In the genomic region with DNA sequence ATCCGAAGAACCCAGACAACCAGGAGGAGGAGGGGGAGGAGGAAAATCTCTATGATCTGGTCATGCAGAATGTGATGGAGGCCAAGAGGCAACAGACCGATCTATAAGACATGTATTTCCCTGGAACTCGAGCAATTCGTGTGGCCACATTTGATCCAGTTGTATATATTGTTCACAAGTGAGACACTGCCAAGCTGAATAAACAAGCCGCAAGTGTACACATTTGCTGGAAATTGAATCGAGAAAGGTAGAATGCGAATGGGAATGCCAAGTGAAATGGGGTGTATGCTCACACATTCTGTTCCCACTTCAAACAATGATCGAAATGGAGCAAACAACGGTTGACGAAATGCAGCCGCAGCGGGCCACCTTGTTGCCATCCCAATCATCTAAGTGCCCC, we compare ENCODE assay signal across 4 fruit fly cellular contexts.
A peak's percentile ranks its signal among the peaks of the same experiment; 100 is the strongest.
TF ChIP-seq lines count a peak whose summit lies in the region.

No protein-coding gene starts in this region.

- TF ChIP-seq CTCF in whole organism, embryonic (GFP tag; optimal IDR thresholded peaks at IDR 0.05; lab: Kevin White, UChicago), result no peak

TF ChIP-seq in whole organism, adult, 20 proteins besides CTCF, POLR2A, EP300 and RAD21:
- TF ChIP-seq tj (GFP tag; optimal IDR thresholded peaks at IDR 0.05; lab: Kevin White, UChicago) (no peak), Crg-1 (GFP tag; optimal IDR thresholded peaks at IDR 0.05; lab: Kevin White, UChicago) (peak; percentile 58), CG7101 (tag; optimal IDR thresholded peaks at IDR 0.05; lab: Kevin White, UChicago) (peak; percentile 18), cic (GFP tag; optimal IDR thresholded peaks at IDR 0.05; lab: Kevin White, UChicago) (peak; percentile 13)

TF ChIP-seq in whole organism, embryonic, 481 proteins besides CTCF, POLR2A, EP300 and RAD21 (continues in another document):
- TF ChIP-seq Sox102F (GFP tag; optimal IDR thresholded peaks at IDR 0.05; lab: Kevin White, UChicago) (no peak), CG3995 (GFP tag; optimal IDR thresholded peaks at IDR 0.05; lab: Kevin White, UChicago) (no peak), kay (GFP tag; optimal IDR thresholded peaks at IDR 0.05; lab: Kevin White, UChicago) (no peak), CG3838 (GFP tag; optimal IDR thresholded peaks at IDR 0.05; lab: Kevin White, UChicago) (no peak), CG10654 (GFP tag; optimal IDR thresholded peaks at IDR 0.05; lab: Kevin White, UChicago) (no peak), phol (tag; optimal IDR thresholded peaks at IDR 0.05; lab: Kevin White, UChicago) (no peak), CG4854 (GFP tag; optimal IDR thresholded peaks at IDR 0.05; lab: Kevin White, UChicago) (no peak), Oaz (GFP tag; IDR thresholded peaks at IDR 0.05; lab: Robert Waterston, UW) (no peak), lbe (GFP tag; optimal IDR thresholded peaks at IDR 0.05; lab: Kevin White, UChicago) (peak; percentile 59), CG3407 (GFP tag; optimal IDR thresholded peaks at IDR 0.05; lab: Kevin White, UChicago) (peak; percentile 45), CG12659 (GFP tag; optimal IDR thresholded peaks at IDR 0.05; lab: Kevin White, UChicago) (no peak), CG6683 (GFP tag; optimal IDR thresholded peaks at IDR 0.05; lab: Kevin White, UChicago) (no peak), Asciz (GFP tag; optimal IDR thresholded peaks at IDR 0.05; lab: Kevin White, UChicago) (peak; percentile 47), CG6254 (GFP tag; optimal IDR thresholded peaks at IDR 0.05; lab: Kevin White, UChicago) (peak; percentile 21), otp (GFP tag; IDR thresholded peaks at IDR 0.05; lab: Robert Waterston, UW) (0 out of 3 replicates have a peak, but pooled peaks have one; percentile 50), wor (GFP tag; IDR thresholded peaks at IDR 0.05; lab: Robert Waterston, UW) (no peak), CG3281 (GFP tag; optimal IDR thresholded peaks at IDR 0.05; lab: Kevin White, UChicago) (peak; percentile 29), salm (tag; optimal IDR thresholded peaks at IDR 0.05; lab: Kevin White, UChicago) (no peak), Rfx (GFP tag; IDR thresholded peaks at IDR 0.05; lab: Robert Waterston, UW) (peak; percentile 40; the same call in 1 of the 2 replicates), bsh (GFP tag; optimal IDR thresholded peaks at IDR 0.05; lab: Kevin White, UChicago) (peak in 1 of 2 experiments; percentile 37), CG12769 (tag; optimal IDR thresholded peaks at IDR 0.05; lab: Kevin White, UChicago) (peak; percentile 60), CG7271 (tag; optimal IDR thresholded peaks at IDR 0.05; lab: Kevin White, UChicago) (no peak), CG2889 (GFP tag; IDR thresholded peaks at IDR 0.05; lab: Robert Waterston, UW) (no peak), Hmr (GFP tag; optimal IDR thresholded peaks at IDR 0.05; lab: Kevin White, UChicago) (peak; percentile 14), chm (GFP tag; IDR thresholded peaks at IDR 0.05; lab: Robert Waterston, UW) (peak; percentile 45; the same call in 1 of the 2 replicates), Side (GFP tag; optimal IDR thresholded peaks at IDR 0.05; lab: Kevin White, UChicago) (peak; percentile 16), zen2 (GFP tag; IDR thresholded peaks at IDR 0.05; lab: Robert Waterston, UW; ENCODE audit: partially characterized antibody) (no peak)

TF ChIP-seq in whole organism, prepupa, 60 proteins besides CTCF, POLR2A, EP300 and RAD21:
- TF ChIP-seq CG1621 (tag; optimal IDR thresholded peaks at IDR 0.05; lab: Kevin White, UChicago) (no peak), fkh (GFP tag; optimal IDR thresholded peaks at IDR 0.05; lab: Kevin White, UChicago) (peak; percentile 83), CG11294 (GFP tag; IDR thresholded peaks at IDR 0.05; lab: Robert Waterston, UW) (no peak), Eip93F (GFP tag; optimal IDR thresholded peaks at IDR 0.05; lab: Kevin White, UChicago) (no peak), fd59A (GFP tag; optimal IDR thresholded peaks at IDR 0.05; lab: Kevin White, UChicago) (no peak), eg (GFP tag; IDR thresholded peaks at IDR 0.05; lab: Robert Waterston, UW) (no peak)

TF ChIP-seq in whole organism, wandering third instar larva, 38 proteins besides CTCF, POLR2A, EP300 and RAD21:
- no peak for TF ChIP-seq dmrt93B (GFP tag; optimal IDR thresholded peaks at IDR 0.05; lab: Kevin White, UChicago)
- peak; percentile 67 for TF ChIP-seq Hnf4 (GFP tag; optimal IDR thresholded peaks at IDR 0.05; lab: Kevin White, UChicago)
- TF ChIP-seq dsf (GFP tag; optimal IDR thresholded peaks at IDR 0.05; lab: Kevin White, UChicago; ENCODE audit: borderline replicate concordance), result no peak
- no peak for TF ChIP-seq Dif (GFP tag; optimal IDR thresholded peaks at IDR 0.05; lab: Kevin White, UChicago; ENCODE audit: partially characterized antibody)
- TF ChIP-seq pan (optimal IDR thresholded peaks at IDR 0.05; lab: Kevin White, UChicago), result no peak
- no peak for TF ChIP-seq usp (GFP tag; optimal IDR thresholded peaks at IDR 0.05; lab: Kevin White, UChicago)
- peak; percentile 43 for TF ChIP-seq br (GFP tag; optimal IDR thresholded peaks at IDR 0.05; lab: Kevin White, UChicago)
- TF ChIP-seq Rel (GFP tag; optimal IDR thresholded peaks at IDR 0.05; lab: Kevin White, UChicago), result no peak
- no peak for TF ChIP-seq Rel (tag; optimal IDR thresholded peaks at IDR 0.05; lab: Kevin White, UChicago)
- no peak for TF ChIP-seq Mio (GFP tag; optimal IDR thresholded peaks at IDR 0.05; lab: Kevin White, UChicago)
- no peak for TF ChIP-seq dl (GFP tag; optimal IDR thresholded peaks at IDR 0.05; lab: Kevin White, UChicago; ENCODE audit: insufficient read depth in 1 of 2, partially characterized antibody in 2 of 2)
- TF ChIP-seq Sp1 (GFP tag; optimal IDR thresholded peaks at IDR 0.05; lab: Kevin White, UChicago), result peak; percentile 39
- no peak for TF ChIP-seq Myc (optimal IDR thresholded peaks at IDR 0.05; lab: Kevin White, UChicago)
- TF ChIP-seq CG9705 (GFP tag; optimal IDR thresholded peaks at IDR 0.05; lab: Kevin White, UChicago), result peak; percentile 7
- peak; percentile 80 for TF ChIP-seq rgr (GFP tag; optimal IDR thresholded peaks at IDR 0.05; lab: Kevin White, UChicago)
- TF ChIP-seq CrebA (GFP tag; optimal IDR thresholded peaks at IDR 0.05; lab: Kevin White, UChicago; ENCODE audit: borderline replicate concordance), result no peak
- no peak for TF ChIP-seq Dfd (GFP tag; optimal IDR thresholded peaks at IDR 0.05; lab: Kevin White, UChicago)
- no peak for TF ChIP-seq lola (GFP tag; optimal IDR thresholded peaks at IDR 0.05; lab: Kevin White, UChicago)
- peak; percentile 86 for TF ChIP-seq h (GFP tag; optimal IDR thresholded peaks at IDR 0.05; lab: Kevin White, UChicago)
- TF ChIP-seq sage (GFP tag; optimal IDR thresholded peaks at IDR 0.05; lab: Kevin White, UChicago), result no peak
- peak; percentile 65 for TF ChIP-seq Jra (GFP tag; optimal IDR thresholded peaks at IDR 0.05; lab: Kevin White, UChicago)
- TF ChIP-seq Vsx2 (GFP tag; optimal IDR thresholded peaks at IDR 0.05; lab: Kevin White, UChicago; ENCODE audit: partially characterized antibody), result no peak
- TF ChIP-seq OdsH (GFP tag; optimal IDR thresholded peaks at IDR 0.05; lab: Kevin White, UChicago), result peak; percentile 76
- no peak for TF ChIP-seq woc (GFP tag; optimal IDR thresholded peaks at IDR 0.05; lab: Kevin White, UChicago)
- TF ChIP-seq N (GFP tag; optimal IDR thresholded peaks at IDR 0.05; lab: Kevin White, UChicago), result no peak
- peak; percentile 16 for TF ChIP-seq ey (GFP tag; optimal IDR thresholded peaks at IDR 0.05; lab: Kevin White, UChicago)
- TF ChIP-seq foxo (GFP tag; optimal IDR thresholded peaks at IDR 0.05; lab: Kevin White, UChicago), result peak in 1 of 2 experiments; percentile 42
- TF ChIP-seq Hr78 (GFP tag; optimal IDR thresholded peaks at IDR 0.05; lab: Kevin White, UChicago), result no peak
- TF ChIP-seq fru (GFP tag; optimal IDR thresholded peaks at IDR 0.05; lab: Kevin White, UChicago), result peak; percentile 51
- no peak for TF ChIP-seq GATAd (GFP tag; optimal IDR thresholded peaks at IDR 0.05; lab: Kevin White, UChicago)
- TF ChIP-seq Abd-B (GFP tag; optimal IDR thresholded peaks at IDR 0.05; lab: Kevin White, UChicago), result no peak
- TF ChIP-seq CG32264 (GFP tag; optimal IDR thresholded peaks at IDR 0.05; lab: Kevin White, UChicago), result no peak
- no peak for TF ChIP-seq brk (GFP tag; optimal IDR thresholded peaks at IDR 0.05; lab: Kevin White, UChicago)
- no peak for TF ChIP-seq sv (GFP tag; optimal IDR thresholded peaks at IDR 0.05; lab: Kevin White, UChicago)
- no peak for TF ChIP-seq tai (GFP tag; optimal IDR thresholded peaks at IDR 0.05; lab: Kevin White, UChicago)
- TF ChIP-seq Hr83 (GFP tag; optimal IDR thresholded peaks at IDR 0.05; lab: Kevin White, UChicago; ENCODE audit: poor library complexity, severe bottlenecking), result peak; percentile 99
- peak; percentile 15 for TF ChIP-seq HLH106 (tag; optimal IDR thresholded peaks at IDR 0.05; lab: Kevin White, UChicago)
- peak; percentile 83 for TF ChIP-seq jim (GFP tag; optimal IDR thresholded peaks at IDR 0.05; lab: Kevin White, UChicago)
- TF ChIP-seq psq (GFP tag; optimal IDR thresholded peaks at IDR 0.05; lab: Kevin White, UChicago), result peak; percentile 18
